Worm (Caenorhabditis elegans) whole organism, mixed stage, embryonic: ENCODE data around the gene C05C12.6.
"Not testable (repeated sequence)": the region's sequence is repeated elsewhere in the genome, so short reads cannot be mapped to it uniquely, and the experiment has no call there.

Experiments used
- M03D4.4 ChIP-seq: sonication (generic microtip); optimal IDR thresholded peaks from 2 replicates; lab custom pipeline; 2017; ENCODE audit warnings: mild to moderate bottlenecking, missing genetic modification characterization, missing compliant biosample characterization
- bed-3 ChIP-seq: fragments of 200-800 bp; sonication (Bioruptor generic); optimal IDR thresholded peaks from 3 replicates; lab custom pipeline; 2018; ENCODE audit warnings: mild to moderate bottlenecking, missing genetic modification characterization, moderate library complexity, missing compliant biosample characterization
- blmp-1 ChIP-seq: fragments of 150-350 bp; optimal IDR thresholded peaks from 2 replicates; lab custom pipeline; 2014; ENCODE audit warnings: missing biosample characterization, missing genetic modification characterization
- ceh-39 ChIP-seq: fragments of 150-350 bp; optimal IDR thresholded peaks from 2 replicates; lab custom pipeline; 2014; ENCODE audit warnings: missing biosample characterization, missing genetic modification characterization
- ceh-83 ChIP-seq: fragments of 200-800 bp; sonication (Bioruptor generic); optimal IDR thresholded peaks from 2 replicates; lab custom pipeline; 2018; ENCODE audit warnings: mild to moderate bottlenecking, missing genetic modification characterization, missing compliant biosample characterization
- ces-1 ChIP-seq: fragments of 150-350 bp; optimal IDR thresholded peaks from 2 replicates; lab custom pipeline; 2014; ENCODE audit warnings: missing biosample characterization, missing genetic modification reagents, missing genetic modification characterization
- cnd-1 ChIP-seq: fragments of 200-800 bp; sonication (Bioruptor generic); optimal IDR thresholded peaks from 2 replicates; lab custom pipeline; 2018; ENCODE audit warnings: mild to moderate bottlenecking, missing genetic modification characterization, missing compliant biosample characterization
- drap-1 ChIP-seq: fragments of 200-800 bp; sonication (Bioruptor generic); optimal IDR thresholded peaks from 3 replicates; lab custom pipeline; 2018; ENCODE audit warnings: mild to moderate bottlenecking, missing genetic modification characterization, missing compliant biosample characterization
- elt-1 ChIP-seq: sonication (generic microtip); optimal IDR thresholded peaks from 2 replicates; lab custom pipeline; 2017; ENCODE audit warnings: missing genetic modification characterization, mild to moderate bottlenecking, missing compliant biosample characterization, antibody characterized with exemption, moderate library complexity, borderline replicate concordance; ENCODE audit not compliant: insufficient read depth
- flh-1 ChIP-seq: fragments of 200-800 bp; sonication (Bioruptor generic); optimal IDR thresholded peaks from 2 replicates; lab custom pipeline; 2018; ENCODE audit warnings: mild to moderate bottlenecking, missing genetic modification characterization, moderate library complexity, missing compliant biosample characterization
- ham-2 ChIP-seq: fragments of 200-800 bp; sonication (Bioruptor generic); optimal IDR thresholded peaks from 2 replicates; lab custom pipeline; 2018; ENCODE audit warnings: mild to moderate bottlenecking, missing genetic modification characterization, missing compliant biosample characterization
- hlh-1 ChIP-seq: fragments of 150-350 bp; optimal IDR thresholded peaks from 2 replicates; lab custom pipeline; 2014; ENCODE audit warnings: missing biosample characterization, missing genetic modification reagents, missing genetic modification characterization
- lsy-2 ChIP-seq: fragments of 150-350 bp; optimal IDR thresholded peaks from 2 replicates; lab custom pipeline; 2014; ENCODE audit warnings: missing biosample characterization, missing genetic modification characterization
- mab-5 ChIP-seq: fragments of 150-350 bp; optimal IDR thresholded peaks from 2 replicates; lab custom pipeline; 2014; ENCODE audit warnings: missing biosample characterization, missing genetic modification characterization
- mls-2 ChIP-seq: sonication (generic microtip); optimal IDR thresholded peaks from 2 replicates; lab custom pipeline; 2016; ENCODE audit warnings: mild to moderate bottlenecking, missing genetic modification characterization, moderate library complexity, missing compliant biosample characterization
- nhr-12 ChIP-seq: fragments of 150-350 bp; optimal IDR thresholded peaks from 2 replicates; lab custom pipeline; 2014; ENCODE audit warnings: missing biosample characterization, missing genetic modification characterization
- nhr-2 ChIP-seq: fragments of 150-350 bp; optimal IDR thresholded peaks from 2 replicates; lab custom pipeline; 2014; ENCODE audit warnings: missing biosample characterization, missing genetic modification characterization
- nhr-28 ChIP-seq: fragments of 150-350 bp; optimal IDR thresholded peaks from 2 replicates; lab custom pipeline; 2014; ENCODE audit warnings: missing biosample characterization, missing genetic modification characterization
- sem-2 ChIP-seq: fragments of 200-800 bp; sonication (Bioruptor generic); optimal IDR thresholded peaks from 2 replicates; lab custom pipeline; 2018; ENCODE audit warnings: mild to moderate bottlenecking, missing genetic modification characterization, missing compliant biosample characterization
- snpc-4 ChIP-seq: fragments of 150-350 bp; optimal IDR thresholded peaks from 2 replicates; lab custom pipeline; 2014; ENCODE audit warnings: missing biosample characterization, missing genetic modification characterization
- sptf-1 ChIP-seq: sonication (generic microtip); optimal IDR thresholded peaks from 2 replicates; lab custom pipeline; 2017; ENCODE audit warnings: mild to moderate bottlenecking, missing genetic modification characterization, moderate library complexity, missing compliant biosample characterization
- tbx-8 ChIP-seq: fragments of 200-800 bp; sonication (Bioruptor generic); optimal IDR thresholded peaks from 2 replicates; lab custom pipeline; 2018; ENCODE audit warnings: mild to moderate bottlenecking, missing genetic modification characterization, moderate library complexity, missing compliant biosample characterization
- unc-39 ChIP-seq: fragments of 150-350 bp; optimal IDR thresholded peaks from 2 replicates; lab custom pipeline; 2014; ENCODE audit warnings: missing biosample characterization, missing genetic modification characterization
- unc-62 ChIP-seq: fragments of 150-350 bp; optimal IDR thresholded peaks from 2 replicates; lab custom pipeline; 2014; ENCODE audit warnings: missing biosample characterization, missing genetic modification reagents, missing genetic modification characterization
- zip-8 ChIP-seq: fragments of 150-350 bp; optimal IDR thresholded peaks from 2 replicates; lab custom pipeline; 2014; ENCODE audit warnings: missing biosample characterization, missing genetic modification characterization
- ztf-11 ChIP-seq: fragments of 150-350 bp; optimal IDR thresholded peaks from 2 replicates; lab custom pipeline; 2014; ENCODE audit warnings: missing biosample characterization, missing genetic modification characterization

The C05C12.6 gene

ce11 chrIV:11223878-11224277 lies 17.4 kb downstream of the C05C12.6 start, which contains the start of gene C29F4.3:
TSS of gene C29F4.3 (minus strand) at chrIV:11223978.
- TF ChIP-seq zip-8 (tag; lab: Kevin White, UChicago), result no peak
- no peak for TF ChIP-seq blmp-1 (tag; lab: Kevin White, UChicago)
- TF ChIP-seq ztf-11, result no peak
- no peak for TF ChIP-seq sptf-1 (tag; lab: Kevin White, UChicago)
- no peak for TF ChIP-seq nhr-2
- TF ChIP-seq unc-39 (tag; lab: Kevin White, UChicago), result no peak
- no peak for TF ChIP-seq mab-5 (tag; lab: Kevin White, UChicago)
- TF ChIP-seq sem-2 (GFP tag; lab: Kevin White, UChicago), result no peak

ce11 chrIV:11218037-11218436 lies 23.2 kb downstream of the C05C12.6 start, which contains the start of gene zip-6:
TSS of gene zip-6 (minus strand) at chrIV:11218137.
- TF ChIP-seq ham-2 (no peak), tbx-8 (GFP tag; lab: Kevin White, UChicago) (no peak), sptf-1 (tag; lab: Kevin White, UChicago) (no peak), mab-5 (tag; lab: Kevin White, UChicago) (no peak), unc-39 (tag; lab: Kevin White, UChicago) (no peak), drap-1 (GFP tag; lab: Kevin White, UChicago) (no peak), bed-3 (no peak), ztf-11 (no peak), M03D4.4 (no peak), elt-1 (tag; lab: Kevin White, UChicago) (no peak), ceh-39 (tag; lab: Kevin White, UChicago) (no peak), nhr-12 (tag; lab: Kevin White, UChicago) (no peak), snpc-4 (tag; lab: Kevin White, UChicago) (no peak), ceh-83 (GFP tag; lab: Kevin White, UChicago) (no peak), blmp-1 (tag; lab: Kevin White, UChicago) (no peak)

DNA sequence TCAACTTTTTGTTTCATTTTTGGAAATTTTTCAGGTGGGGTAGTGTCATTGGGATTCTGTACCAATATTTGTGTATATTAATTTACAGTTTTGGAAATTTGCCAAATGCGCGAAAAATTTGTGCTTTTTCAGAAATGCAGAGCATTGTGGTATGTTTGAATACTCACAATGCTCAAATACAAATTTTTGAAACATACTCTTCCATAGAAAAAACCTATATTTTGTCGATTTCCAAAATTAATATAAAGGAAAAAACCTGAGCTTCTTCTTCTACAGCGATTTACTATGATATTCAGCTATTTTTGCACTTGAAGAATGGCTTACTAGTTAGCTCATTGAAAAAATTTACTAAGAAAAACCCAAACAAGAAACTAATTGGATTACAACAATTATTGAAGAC lies 28.3 kb downstream of the C05C12.6 start:
- no peak for TF ChIP-seq nhr-28 (tag; lab: Kevin White, UChicago)

ce11 chrIV:11211547-11211946 lies 29.7 kb downstream of the C05C12.6 start:
- peak; percentile 94 for TF ChIP-seq elt-1 (tag; lab: Kevin White, UChicago)
- peak; percentile 84 for TF ChIP-seq ham-2
- TF ChIP-seq mls-2, result no peak
- no peak for TF ChIP-seq snpc-4 (tag; lab: Kevin White, UChicago)
- TF ChIP-seq, all 35 proteins: peak for 2

DNA sequence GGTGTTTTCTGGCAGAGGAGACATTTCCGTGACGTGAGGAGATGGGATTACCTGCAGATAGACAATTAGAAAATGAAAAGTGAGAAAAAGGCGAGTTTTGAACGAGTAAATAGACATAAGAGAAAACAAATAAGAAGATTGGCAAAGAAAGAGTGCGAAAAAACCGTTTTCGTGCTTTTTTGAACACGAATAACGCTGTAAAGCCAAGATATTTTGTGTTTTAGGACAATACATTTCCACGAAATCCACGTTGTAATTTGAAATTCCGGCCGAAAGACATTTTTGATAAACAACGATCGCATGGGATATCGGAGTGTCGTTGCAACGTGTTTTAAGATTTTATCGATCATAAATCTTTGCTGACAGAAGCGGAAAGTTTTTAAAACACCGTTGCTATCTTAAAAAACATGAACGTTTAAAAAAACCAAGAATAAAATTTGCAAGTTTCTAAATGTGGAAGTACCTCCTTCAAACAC lies 30.4 kb downstream of the C05C12.6 start, which contains the start of gene adk-1:
adk-1 (minus strand) TSS at position 51 of the 476 bp plus-strand sequence.
- TF ChIP-seq snpc-4 (tag; lab: Kevin White, UChicago), result no peak
- TF ChIP-seq cnd-1 (tag; lab: Kevin White, UChicago), result no peak
- no peak for TF ChIP-seq ztf-11
- TF ChIP-seq hlh-1 (tag; lab: Kevin White, UChicago), result no peak
- no peak for TF ChIP-seq lsy-2 (tag; lab: Kevin White, UChicago)
- TF ChIP-seq unc-62 (GFP tag; lab: Kevin White, UChicago), result no peak
- TF ChIP-seq ceh-83 (GFP tag; lab: Kevin White, UChicago), result no peak
- no peak for TF ChIP-seq flh-1 (GFP tag; lab: Kevin White, UChicago)

DNA sequence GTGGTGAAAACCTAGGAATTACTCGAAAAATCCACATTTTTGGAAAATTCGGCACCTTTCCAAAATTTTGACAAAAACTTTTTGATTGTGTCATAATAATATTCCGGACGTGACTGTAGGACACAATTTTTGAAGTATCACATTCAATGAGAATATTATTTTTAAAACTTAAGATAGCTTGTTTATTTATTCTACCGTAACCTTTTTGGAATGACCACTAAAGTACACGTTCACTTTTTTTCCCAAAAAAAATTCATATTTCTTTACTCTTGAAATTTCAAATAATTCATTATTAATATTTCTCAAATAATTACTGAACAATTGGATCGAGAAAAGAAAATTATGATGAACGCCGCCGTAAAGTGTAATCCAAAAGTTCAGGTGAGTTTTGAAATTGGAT lies 34.1 kb downstream of the C05C12.6 start, which contains the start of gene R07H5.9:
R07H5.9 (plus strand) TSS at position 301 of the 400 bp plus-strand sequence.
- TF ChIP-seq hlh-1 (tag; lab: Kevin White, UChicago) (no peak), ham-2 (no peak), drap-1 (GFP tag; lab: Kevin White, UChicago) (no peak), ces-1 (GFP tag; lab: Kevin White, UChicago) (no peak), lsy-2 (tag; lab: Kevin White, UChicago) (no peak), cnd-1 (tag; lab: Kevin White, UChicago) (no peak)

- TF ChIP-seq bed-3; nhr-12 (tag; lab: Kevin White, UChicago); unc-62 (GFP tag; lab: Kevin White, UChicago): not testable (repeated sequence)
Measured at ce11 chrIV:11202389-11202788, 38.9 kb downstream of the C05C12.6 start, which contains the start of gene R07H5.11. TSS of gene R07H5.11 (plus strand) at chrIV:11202768.
